Fruit fly (Drosophila melanogaster) S2 (cell line): ENCODE results near the gene Hinfp.

ENCODE experiments used
- CG8478 ChIP-seq: fragments of >200 bp; optimal IDR thresholded peaks from 2 replicates; lab custom pipeline; 2018
- CTCF ChIP-seq, 2 experiments: fragments of >200 bp; optimal IDR thresholded peaks; 2 replicates each; lab custom pipeline; 2018

DNA sequence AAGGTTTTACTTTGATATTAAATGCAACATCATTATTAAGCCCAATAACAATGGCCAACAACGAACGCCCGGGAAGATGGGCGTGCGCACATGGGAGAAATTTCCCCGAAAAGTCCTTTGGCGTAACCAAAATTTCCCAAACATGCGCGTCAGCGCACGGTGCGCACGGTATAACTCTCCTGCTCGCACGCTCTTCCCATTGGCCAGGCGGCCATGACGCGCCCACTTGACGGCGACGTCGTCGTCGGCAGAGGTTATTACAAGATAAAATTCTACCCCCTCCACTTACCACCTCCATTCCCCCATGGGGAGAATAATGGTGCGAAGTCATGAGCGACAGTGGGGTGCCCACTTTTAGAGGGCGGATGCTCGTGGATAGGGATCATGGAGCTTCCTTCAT is 36.4 kb upstream of the Hinfp start:
- TF ChIP-seq CTCF (optimal IDR thresholded peaks at IDR 0.05; lab: Kevin White, UChicago) (no peak), CG8478 (lab: Kevin White, UChicago) (no peak)
